Fruit fly (Drosophila melanogaster) Kc167 (cell line): ENCODE results near the gene CG8851.

Experiments
- Sin3A ChIP-seq: fragments of >200 bp; optimal IDR thresholded peaks from 2 replicates; lab custom pipeline; 2018; ENCODE audit warnings: missing external identifiers
- insv ChIP-seq: fragments of >200 bp; optimal IDR thresholded peaks from 3 replicates; lab custom pipeline; 2018; ENCODE audit warnings: missing external identifiers
- psq ChIP-seq: fragments of >200 bp; optimal IDR thresholded peaks from 2 replicates; lab custom pipeline; 2017; ENCODE audit warnings: missing external identifiers
- ttk ChIP-seq: sonication (Bioruptor generic); optimal IDR thresholded peaks from 2 replicates; lab custom pipeline; 2017; ENCODE audit warnings: missing external identifiers

- TF ChIP-seq Sin3A (lab: Kevin White, UChicago) = no peak
- no peak for TF ChIP-seq psq (lab: Kevin White, UChicago)
- no peak for TF ChIP-seq ttk (lab: Kevin White, UChicago)
- no peak for TF ChIP-seq insv
Measured at dm6 chr2L:3567394-3567793, 47.9 kb downstream of the CG8851 start.
